Fruit fly (Drosophila melanogaster): Measurements from ENCODE around the gene CG32095.

DNA sequence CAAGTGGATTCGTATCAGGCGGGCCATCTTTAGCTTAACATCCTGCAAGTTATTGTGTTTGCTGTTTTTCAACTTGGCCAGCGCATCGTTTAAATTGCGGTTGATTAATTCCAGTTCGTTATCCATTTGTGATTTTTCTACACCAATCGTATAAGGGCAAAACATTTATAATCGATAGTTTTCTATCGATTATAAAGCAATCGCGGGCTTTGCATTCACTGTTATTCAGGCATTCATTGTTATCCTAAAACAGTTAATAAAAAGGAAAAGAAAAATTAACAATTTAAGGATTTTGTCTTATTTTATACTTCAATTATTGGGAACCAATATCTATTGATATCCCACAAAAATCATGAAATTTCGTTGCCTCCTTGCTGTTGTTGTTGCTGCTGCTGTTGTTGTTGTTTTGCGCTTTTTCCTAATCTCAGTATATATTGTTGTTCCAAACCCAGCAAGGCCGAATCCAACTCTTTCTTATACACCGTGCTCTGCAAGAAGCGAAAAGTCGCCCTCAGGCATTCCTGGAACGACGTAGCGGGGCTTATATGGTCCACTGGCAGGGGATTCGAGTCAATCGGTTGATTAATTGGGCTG lies at the start of gene CG32095:
- no peak for TF ChIP-seq eg (GFP tag; IDR thresholded peaks at IDR 0.05)
- no peak for TF ChIP-seq cyc (GFP tag; optimal IDR thresholded peaks at IDR 0.05)
- TF ChIP-seq CG16779 (tag; optimal IDR thresholded peaks at IDR 0.05): no peak
- no peak for TF ChIP-seq Sox102F (GFP tag; optimal IDR thresholded peaks at IDR 0.05)
- no peak for TF ChIP-seq CG6163 (GFP tag; IDR thresholded peaks at IDR 0.05)
- no peak for TF ChIP-seq salr (GFP tag; optimal IDR thresholded peaks at IDR 0.05)
- no peak for TF ChIP-seq CG6854 (GFP tag; optimal IDR thresholded peaks at IDR 0.05)
- TF ChIP-seq Lpt (GFP tag; optimal IDR thresholded peaks at IDR 0.05): no peak
- TF ChIP-seq CG11294 (GFP tag; IDR thresholded peaks at IDR 0.05): no peak
- TF ChIP-seq CG4318 (GFP tag; optimal IDR thresholded peaks at IDR 0.05): no peak
- TF ChIP-seq CG6792 (GFP tag; optimal IDR thresholded peaks at IDR 0.05): no peak
- TF ChIP-seq fkh (GFP tag; optimal IDR thresholded peaks at IDR 0.05): no peak
- no peak for TF ChIP-seq CG34406 (GFP tag; optimal IDR thresholded peaks at IDR 0.05)
